Worm (Caenorhabditis elegans) whole organism, mixed stage, embryonic: ENCODE results near the gene tars-1.

Source experiments
- M03D4.4 ChIP-seq: sonication (generic microtip); optimal IDR thresholded peaks from 2 replicates; lab custom pipeline; 2017; ENCODE audit warnings: mild to moderate bottlenecking, missing genetic modification characterization, missing compliant biosample characterization
- bed-3 ChIP-seq: fragments of 200-800 bp; sonication (Bioruptor generic); optimal IDR thresholded peaks from 3 replicates; lab custom pipeline; 2018; ENCODE audit warnings: mild to moderate bottlenecking, missing genetic modification characterization, moderate library complexity, missing compliant biosample characterization
- blmp-1 ChIP-seq: fragments of 150-350 bp; optimal IDR thresholded peaks from 2 replicates; lab custom pipeline; 2014; ENCODE audit warnings: missing biosample characterization, missing genetic modification characterization
- ceh-39 ChIP-seq: fragments of 150-350 bp; optimal IDR thresholded peaks from 2 replicates; lab custom pipeline; 2014; ENCODE audit warnings: missing biosample characterization, missing genetic modification characterization
- ceh-43 ChIP-seq: fragments of 200-800 bp; sonication (Bioruptor generic); optimal IDR thresholded peaks from 2 replicates; lab custom pipeline; 2018; ENCODE audit warnings: mild to moderate bottlenecking, missing genetic modification characterization, moderate library complexity, missing compliant biosample characterization
- ces-1 ChIP-seq: fragments of 150-350 bp; optimal IDR thresholded peaks from 2 replicates; lab custom pipeline; 2014; ENCODE audit warnings: missing biosample characterization, missing genetic modification reagents, missing genetic modification characterization
- drap-1 ChIP-seq: fragments of 200-800 bp; sonication (Bioruptor generic); optimal IDR thresholded peaks from 3 replicates; lab custom pipeline; 2018; ENCODE audit warnings: mild to moderate bottlenecking, missing genetic modification characterization, missing compliant biosample characterization
- elt-1 ChIP-seq: sonication (generic microtip); optimal IDR thresholded peaks from 2 replicates; lab custom pipeline; 2017; ENCODE audit warnings: missing genetic modification characterization, mild to moderate bottlenecking, missing compliant biosample characterization, antibody characterized with exemption, moderate library complexity, borderline replicate concordance; ENCODE audit not compliant: insufficient read depth
- elt-3 ChIP-seq: fragments of 150-350 bp; optimal IDR thresholded peaks from 2 replicates; lab custom pipeline; 2014; ENCODE audit warnings: missing biosample characterization, missing genetic modification characterization
- flh-1 ChIP-seq: fragments of 200-800 bp; sonication (Bioruptor generic); optimal IDR thresholded peaks from 2 replicates; lab custom pipeline; 2018; ENCODE audit warnings: mild to moderate bottlenecking, missing genetic modification characterization, moderate library complexity, missing compliant biosample characterization
- hlh-1 ChIP-seq: fragments of 150-350 bp; optimal IDR thresholded peaks from 2 replicates; lab custom pipeline; 2014; ENCODE audit warnings: missing biosample characterization, missing genetic modification reagents, missing genetic modification characterization
- lin-13 ChIP-seq: fragments of 150-350 bp; optimal IDR thresholded peaks from 2 replicates; lab custom pipeline; 2014; ENCODE audit warnings: missing biosample characterization, missing genetic modification characterization
- lin-32 ChIP-seq: fragments of 200-800 bp; sonication (Bioruptor generic); optimal IDR thresholded peaks from 2 replicates; lab custom pipeline; 2018; ENCODE audit warnings: mild to moderate bottlenecking, missing genetic modification characterization, missing compliant biosample characterization
- lsy-2 ChIP-seq: fragments of 150-350 bp; optimal IDR thresholded peaks from 2 replicates; lab custom pipeline; 2014; ENCODE audit warnings: missing biosample characterization, missing genetic modification characterization
- mab-5 ChIP-seq: fragments of 150-350 bp; optimal IDR thresholded peaks from 2 replicates; lab custom pipeline; 2014; ENCODE audit warnings: missing biosample characterization, missing genetic modification characterization
- mep-1 ChIP-seq: fragments of 150-350 bp; optimal IDR thresholded peaks from 2 replicates; lab custom pipeline; 2017; ENCODE audit warnings: missing biosample characterization, missing genetic modification reagents, missing genetic modification characterization, inconsistent platforms
- mls-2 ChIP-seq: sonication (generic microtip); optimal IDR thresholded peaks from 2 replicates; lab custom pipeline; 2016; ENCODE audit warnings: mild to moderate bottlenecking, missing genetic modification characterization, moderate library complexity, missing compliant biosample characterization
- nhr-12 ChIP-seq: fragments of 150-350 bp; optimal IDR thresholded peaks from 2 replicates; lab custom pipeline; 2014; ENCODE audit warnings: missing biosample characterization, missing genetic modification characterization
- nhr-2 ChIP-seq: fragments of 150-350 bp; optimal IDR thresholded peaks from 2 replicates; lab custom pipeline; 2014; ENCODE audit warnings: missing biosample characterization, missing genetic modification characterization
- nhr-237 ChIP-seq: fragments of 150-350 bp; optimal IDR thresholded peaks from 2 replicates; lab custom pipeline; 2014; ENCODE audit warnings: missing biosample characterization, missing genetic modification characterization
- nhr-28 ChIP-seq: fragments of 150-350 bp; optimal IDR thresholded peaks from 2 replicates; lab custom pipeline; 2014; ENCODE audit warnings: missing biosample characterization, missing genetic modification characterization
- pha-4 ChIP-seq: fragments of 150-350 bp; optimal IDR thresholded peaks from 2 replicates; lab custom pipeline; 2018; ENCODE audit warnings: missing biosample characterization, missing genetic modification reagents, missing genetic modification characterization
- sem-2 ChIP-seq: fragments of 200-800 bp; sonication (Bioruptor generic); optimal IDR thresholded peaks from 2 replicates; lab custom pipeline; 2018; ENCODE audit warnings: mild to moderate bottlenecking, missing genetic modification characterization, missing compliant biosample characterization
- snpc-4 ChIP-seq: fragments of 150-350 bp; optimal IDR thresholded peaks from 2 replicates; lab custom pipeline; 2014; ENCODE audit warnings: missing biosample characterization, missing genetic modification characterization
- unc-120 ChIP-seq: sonication (generic microtip); optimal IDR thresholded peaks from 2 replicates; lab custom pipeline; 2017; ENCODE audit warnings: missing genetic modification characterization, missing compliant biosample characterization; ENCODE audit not compliant: poor library complexity, severe bottlenecking
- unc-39 ChIP-seq: fragments of 150-350 bp; optimal IDR thresholded peaks from 2 replicates; lab custom pipeline; 2014; ENCODE audit warnings: missing biosample characterization, missing genetic modification characterization
- unc-62 ChIP-seq: fragments of 150-350 bp; optimal IDR thresholded peaks from 2 replicates; lab custom pipeline; 2014; ENCODE audit warnings: missing biosample characterization, missing genetic modification reagents, missing genetic modification characterization
- zip-8 ChIP-seq: fragments of 150-350 bp; optimal IDR thresholded peaks from 2 replicates; lab custom pipeline; 2014; ENCODE audit warnings: missing biosample characterization, missing genetic modification characterization
- ztf-11 ChIP-seq: fragments of 150-350 bp; optimal IDR thresholded peaks from 2 replicates; lab custom pipeline; 2014; ENCODE audit warnings: missing biosample characterization, missing genetic modification characterization

The tars-1 gene

ce11 chrII:11731174-11731724, 35.8 kb upstream of the tars-1 start:
- TF ChIP-seq lin-13 (tag; lab: Kevin White, UChicago) (no peak), mab-5 (tag; lab: Kevin White, UChicago) (no peak), ceh-39 (no peak), hlh-1 (no peak), nhr-28 (tag; lab: Kevin White, UChicago) (no peak), M03D4.4 (tag; lab: Kevin White, UChicago) (no peak), snpc-4 (no peak), sem-2 (GFP tag; lab: Kevin White, UChicago) (no peak), elt-1 (tag; lab: Kevin White, UChicago) (no peak)

- TF ChIP-seq blmp-1 (tag; lab: Kevin White, UChicago) (no peak), elt-1 (tag; lab: Kevin White, UChicago) (no peak), nhr-237 (tag; lab: Kevin White, UChicago) (no peak), unc-39 (tag; lab: Kevin White, UChicago) (no peak), flh-1 (no peak)
Observed at ce11 chrII:11729757-11730535, 34.5 kb upstream of the tars-1 start.

- TF ChIP-seq ztf-11 (tag; lab: Kevin White, UChicago) (no peak), hlh-1 (peak; percentile 91), unc-120 (tag; lab: Kevin White, UChicago) (peak; percentile 45)
Observed at ce11 chrII:11728545-11729105, 33.2 kb upstream of the tars-1 start, which contains the start of gene alh-8. Gene alh-8 (plus strand): TSS chrII:11729055.

- TF ChIP-seq nhr-28 (tag; lab: Kevin White, UChicago) (no peak), lsy-2 (no peak), unc-62 (GFP tag; lab: Kevin White, UChicago) (no peak)
Observed at ce11 chrII:11727438-11727837, 32.0 kb upstream of the tars-1 start.

- TF ChIP-seq nhr-12 (tag; lab: Kevin White, UChicago): no peak
- TF ChIP-seq bed-3: no peak
- TF ChIP-seq, all 35 proteins: peak for 0
Observed at ce11 chrII:11726470-11727106, 31.1 kb upstream of the tars-1 start, which contains the start of gene F13D12.5. Gene F13D12.5 (plus strand): TSS chrII:11726814.

- no peak for TF ChIP-seq nhr-12 (tag; lab: Kevin White, UChicago)
- TF ChIP-seq drap-1 (GFP tag; lab: Kevin White, UChicago): no peak
- TF ChIP-seq elt-3 (tag; lab: Kevin White, UChicago): no peak
- no peak for TF ChIP-seq unc-62 (GFP tag; lab: Kevin White, UChicago)
- TF ChIP-seq ceh-43 (GFP tag; lab: Kevin White, UChicago): no peak
- TF ChIP-seq M03D4.4 (tag; lab: Kevin White, UChicago): no peak
- TF ChIP-seq lsy-2: no peak
- no peak for TF ChIP-seq mab-5 (tag; lab: Kevin White, UChicago)
- TF ChIP-seq mls-2: no peak
- TF ChIP-seq snpc-4: no peak
- no peak for TF ChIP-seq ztf-11 (tag; lab: Kevin White, UChicago)
- no peak for TF ChIP-seq zip-8 (tag; lab: Kevin White, UChicago)
- no peak for TF ChIP-seq pha-4 (tag; lab: Kevin White, UChicago)
- no peak for TF ChIP-seq blmp-1 (tag; lab: Kevin White, UChicago)
- no peak for TF ChIP-seq mep-1 (tag; lab: Kevin White, UChicago)
- TF ChIP-seq ces-1 (GFP tag; lab: Kevin White, UChicago): no peak
- no peak for TF ChIP-seq lin-13 (tag; lab: Kevin White, UChicago)
- TF ChIP-seq unc-39 (tag; lab: Kevin White, UChicago): no peak
- TF ChIP-seq lin-32 (GFP tag; lab: Kevin White, UChicago): no peak
- TF ChIP-seq nhr-2 (tag; lab: Kevin White, UChicago): no peak
Observed at ce11 chrII:11725615-11726014, 30.2 kb upstream of the tars-1 start.
